Fruit fly (Drosophila melanogaster) whole organism, wandering third instar larva: ENCODE results near the gene CG44437.
A peak's percentile ranks its signal among the peaks of the same experiment; 100 is the strongest.

Source experiments
- Abd-B ChIP-seq: fragments of >200 bp; optimal IDR thresholded peaks from 2 replicates; lab custom pipeline; 2017; ENCODE audit warnings: missing biosample characterization, missing genetic modification characterization
- CG32264 ChIP-seq: fragments of 200-800 bp; sonication (Bioruptor generic); optimal IDR thresholded peaks from 2 replicates; lab custom pipeline; 2016; ENCODE audit warnings: missing biosample characterization, missing genetic modification characterization
- CG9705 ChIP-seq: fragments of 200-800 bp; sonication (Bioruptor generic); optimal IDR thresholded peaks from 2 replicates; lab custom pipeline; 2018; ENCODE audit warnings: missing biosample characterization, mild to moderate bottlenecking, missing genetic modification characterization
- CrebA ChIP-seq: fragments of 200-800 bp; sonication (Bioruptor generic); optimal IDR thresholded peaks from 2 replicates; lab custom pipeline; 2016; ENCODE audit warnings: missing biosample characterization, mild to moderate bottlenecking, missing genetic modification characterization, borderline replicate concordance
- Dfd ChIP-seq: fragments of >200 bp; optimal IDR thresholded peaks from 2 replicates; lab custom pipeline; 2017; ENCODE audit warnings: missing biosample characterization, missing genetic modification characterization
- Dif ChIP-seq: fragments of 200-275, 200-300 bp; sonication (Bioruptor generic); optimal IDR thresholded peaks from 2 replicates; lab custom pipeline; 2018; ENCODE audit warnings: missing biosample characterization, missing genetic modification characterization; ENCODE audit not compliant: partially characterized antibody
- GATAd ChIP-seq: sonication (Bioruptor generic); optimal IDR thresholded peaks from 2 replicates; lab custom pipeline; 2016; ENCODE audit warnings: missing biosample characterization, missing genetic modification characterization
- HLH106 ChIP-seq: fragments of 200-800 bp; optimal IDR thresholded peaks from 3 replicates; lab custom pipeline; 2019; ENCODE audit warnings: missing biosample characterization, mild to moderate bottlenecking, missing genetic modification characterization, moderate library complexity
- Hnf4 ChIP-seq: fragments of 200-800 bp; sonication (Bioruptor generic); optimal IDR thresholded peaks from 2 replicates; lab custom pipeline; 2016; ENCODE audit warnings: missing biosample characterization, mild to moderate bottlenecking, missing genetic modification characterization
- Hr78 ChIP-seq: fragments of >200 bp; optimal IDR thresholded peaks from 2 replicates; lab custom pipeline; 2017; ENCODE audit warnings: missing biosample characterization, missing genetic modification characterization
- Jra ChIP-seq: sonication (Bioruptor generic); optimal IDR thresholded peaks from 2 replicates; lab custom pipeline; 2016; ENCODE audit warnings: missing biosample characterization, missing genetic modification characterization
- Myc ChIP-seq: fragments of >200 bp; optimal IDR thresholded peaks from 2 replicates; lab custom pipeline; 2017
- N ChIP-seq: fragments of >200 bp; optimal IDR thresholded peaks from 2 replicates; lab custom pipeline; 2018; ENCODE audit warnings: missing biosample characterization, missing external identifiers, missing genetic modification characterization
- OdsH ChIP-seq: fragments of 200-800 bp; sonication (Bioruptor generic); optimal IDR thresholded peaks from 2 replicates; lab custom pipeline; 2016; ENCODE audit warnings: missing biosample characterization, mild to moderate bottlenecking, missing genetic modification characterization
- Rel ChIP-seq, 2 experiments: fragments of 200-800 bp; sonication (Bioruptor generic) in 1 of 2; optimal IDR thresholded peaks; 2 replicates in 1 of 2; 3 replicates in 1 of 2; lab custom pipeline; 2016 to 2019; ENCODE audit warnings: mild to moderate bottlenecking in 2 of 2, missing biosample characterization in 2 of 2, missing genetic modification characterization in 2 of 2, moderate library complexity in 1 of 2
- Sp1 ChIP-seq: fragments of 200-800 bp; sonication (Bioruptor generic); optimal IDR thresholded peaks from 3 replicates; lab custom pipeline; 2019; ENCODE audit warnings: missing biosample characterization, mild to moderate bottlenecking, missing genetic modification characterization, moderate library complexity
- Vsx2 ChIP-seq: fragments of 200-300, 225-300 bp; sonication (Bioruptor generic); optimal IDR thresholded peaks from 2 replicates; lab custom pipeline; 2018; ENCODE audit warnings: missing biosample characterization, missing genetic modification characterization; ENCODE audit not compliant: partially characterized antibody
- br ChIP-seq: fragments of 200-800 bp; sonication (Bioruptor generic); optimal IDR thresholded peaks from 2 replicates; lab custom pipeline; 2016; ENCODE audit warnings: missing biosample characterization, missing genetic modification characterization
- brk ChIP-seq: fragments of 200-800 bp; sonication (Bioruptor generic); optimal IDR thresholded peaks from 2 replicates; lab custom pipeline; 2016; ENCODE audit warnings: missing biosample characterization, mild to moderate bottlenecking, missing genetic modification characterization
- dl ChIP-seq, 2 experiments: fragments of 175-275, 200-275 bp in 1 of 2; fragments of 200-275 bp in 1 of 2; sonication (Bioruptor generic); optimal IDR thresholded peaks; lab custom pipeline; 2018; ENCODE audit warnings: mild to moderate bottlenecking in 2 of 2, missing biosample characterization in 2 of 2, missing genetic modification characterization in 2 of 2, moderate library complexity in 2 of 2; ENCODE audit not compliant: partially characterized antibody in 2 of 2, insufficient read depth in 1 of 2
- dsf ChIP-seq: sonication (Bioruptor generic); optimal IDR thresholded peaks from 2 replicates; lab custom pipeline; 2016; ENCODE audit warnings: missing biosample characterization, missing genetic modification characterization, borderline replicate concordance
- ey ChIP-seq: fragments of 200-800 bp; sonication (Bioruptor generic); optimal IDR thresholded peaks from 2 replicates; lab custom pipeline; 2016; ENCODE audit warnings: missing biosample characterization, missing genetic modification characterization
- foxo ChIP-seq, 2 experiments: fragments of 200-800 bp; sonication (Bioruptor generic); optimal IDR thresholded peaks; 2 replicates in 1 of 2; 3 replicates in 1 of 2; lab custom pipeline; 2016 to 2017; ENCODE audit warnings: missing biosample characterization in 2 of 2, missing genetic modification characterization in 2 of 2
- fru ChIP-seq: fragments of 200-800 bp; sonication (Bioruptor generic); optimal IDR thresholded peaks from 3 replicates; lab custom pipeline; 2016; ENCODE audit warnings: missing biosample characterization, mild to moderate bottlenecking, missing genetic modification characterization
- h ChIP-seq: fragments of 200-800 bp; sonication (Bioruptor generic); optimal IDR thresholded peaks from 3 replicates; lab custom pipeline; 2016; ENCODE audit warnings: missing biosample characterization, mild to moderate bottlenecking, missing genetic modification characterization
- jim ChIP-seq: fragments of 175-275, 200-325 bp; sonication (Bioruptor generic); optimal IDR thresholded peaks from 2 replicates; lab custom pipeline; 2016; ENCODE audit warnings: missing biosample characterization, mild to moderate bottlenecking, missing genetic modification characterization
- lola ChIP-seq: fragments of >200 bp; optimal IDR thresholded peaks from 2 replicates; lab custom pipeline; 2017; ENCODE audit warnings: missing biosample characterization, missing genetic modification characterization
- psq ChIP-seq: fragments of 200-800 bp; sonication (Bioruptor generic); optimal IDR thresholded peaks from 3 replicates; lab custom pipeline; 2017; ENCODE audit warnings: missing biosample characterization, mild to moderate bottlenecking, missing genetic modification characterization, moderate library complexity
- rgr ChIP-seq: fragments of 200-800 bp; sonication (Bioruptor generic); optimal IDR thresholded peaks from 3 replicates; lab custom pipeline; 2016; ENCODE audit warnings: missing biosample characterization, mild to moderate bottlenecking, missing genetic modification characterization
- sage ChIP-seq: fragments of 200-800 bp; sonication (Bioruptor generic); optimal IDR thresholded peaks from 2 replicates; lab custom pipeline; 2016; ENCODE audit warnings: missing biosample characterization, mild to moderate bottlenecking, missing genetic modification characterization
- sv ChIP-seq: fragments of 200-800 bp; sonication (Bioruptor generic); optimal IDR thresholded peaks from 3 replicates; lab custom pipeline; 2016; ENCODE audit warnings: missing biosample characterization, missing genetic modification characterization
- tai ChIP-seq: sonication (Bioruptor generic); optimal IDR thresholded peaks from 2 replicates; lab custom pipeline; 2016; ENCODE audit warnings: missing biosample characterization, missing genetic modification characterization
- usp ChIP-seq: fragments of >200 bp; optimal IDR thresholded peaks from 2 replicates; lab custom pipeline; 2017; ENCODE audit warnings: missing biosample characterization, missing genetic modification characterization

Gene CG44437

DNA sequence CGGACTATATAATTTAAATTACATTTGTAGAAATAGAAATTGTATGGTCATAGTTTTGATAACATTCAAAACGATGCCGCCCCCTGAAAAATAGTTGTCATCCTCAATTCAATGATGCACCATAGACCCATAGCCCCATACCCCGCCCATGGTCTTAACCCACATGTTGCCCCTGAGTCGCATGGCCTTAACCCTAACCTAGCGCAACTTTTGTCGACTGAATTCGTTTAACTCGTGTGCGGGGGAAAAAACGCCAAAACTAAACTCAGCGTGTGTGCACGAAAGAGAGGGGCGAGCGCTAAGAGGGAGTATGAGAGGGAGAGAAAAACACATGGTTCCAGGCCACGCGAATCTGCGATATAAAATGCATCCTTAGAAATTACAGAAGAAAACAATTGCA, 8.4 kb upstream of the CG44437 start:
- no peak for TF ChIP-seq Jra (GFP tag; lab: Kevin White, UChicago)
- no peak for TF ChIP-seq CG32264 (GFP tag; lab: Kevin White, UChicago)
- no peak for TF ChIP-seq Sp1 (GFP tag; lab: Kevin White, UChicago)
- no peak for TF ChIP-seq Dif (GFP tag; lab: Kevin White, UChicago)

DNA sequence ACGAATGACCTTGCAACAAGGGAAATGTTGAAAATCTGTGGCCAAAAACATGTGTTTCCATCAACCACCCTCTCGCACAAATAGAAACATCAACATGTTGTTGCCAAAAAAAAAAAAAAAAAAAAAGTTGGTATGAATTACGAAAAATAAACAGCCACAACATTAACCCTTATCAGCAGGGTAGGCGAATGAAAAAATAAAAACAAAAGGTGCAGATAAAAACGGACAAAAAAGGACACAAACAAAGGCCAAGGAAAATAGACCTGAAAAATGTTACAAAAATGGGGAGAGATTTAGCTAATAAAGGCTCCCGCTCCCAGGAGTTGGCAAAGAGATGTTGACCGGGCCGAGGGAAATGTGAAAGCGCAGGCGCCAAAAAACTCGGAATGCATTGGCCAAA, 7.3 kb upstream of the CG44437 start:
- TF ChIP-seq usp: no peak
- no peak for TF ChIP-seq brk (GFP tag; lab: Kevin White, UChicago)
- TF ChIP-seq Dif (GFP tag; lab: Kevin White, UChicago): no peak
- no peak for TF ChIP-seq sage (GFP tag; lab: Kevin White, UChicago)
- TF ChIP-seq rgr (GFP tag; lab: Kevin White, UChicago): no peak
- peak; percentile 53 for TF ChIP-seq Sp1 (GFP tag; lab: Kevin White, UChicago)
- no peak for TF ChIP-seq Myc (lab: Kevin White, UChicago)
- no peak for TF ChIP-seq CG9705 (GFP tag; lab: Kevin White, UChicago)
- TF ChIP-seq foxo (GFP tag; optimal IDR thresholded peaks at IDR 0.05; lab: Kevin White, UChicago): no peak

DNA sequence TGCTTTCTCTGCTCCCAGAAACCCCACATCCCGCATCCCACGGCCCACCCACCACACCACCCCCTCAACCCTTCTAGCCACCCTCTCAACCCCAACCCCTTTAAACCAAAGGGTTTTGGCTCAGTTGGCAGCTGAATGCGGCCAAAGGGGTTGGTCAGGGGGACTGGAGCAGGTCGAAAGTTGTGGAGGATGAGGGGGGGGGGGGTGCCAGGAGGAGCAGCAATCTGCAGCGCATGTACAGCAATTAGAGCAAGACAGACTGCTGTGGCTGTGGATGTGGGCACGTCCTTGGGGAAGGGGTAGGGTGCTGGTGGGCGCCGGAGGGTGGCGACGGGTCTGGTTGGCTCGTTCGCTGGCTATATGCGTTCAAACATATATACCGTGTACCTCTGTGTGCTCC, 6.5 kb upstream of the CG44437 start:
- TF ChIP-seq Dfd (GFP tag; lab: Kevin White, UChicago) (no peak), rgr (GFP tag; lab: Kevin White, UChicago) (no peak), N (no peak), h (GFP tag; lab: Kevin White, UChicago) (no peak), Hnf4 (no peak), sv (GFP tag; lab: Kevin White, UChicago) (no peak), CG32264 (GFP tag; lab: Kevin White, UChicago) (no peak), lola (no peak), CrebA (GFP tag; lab: Kevin White, UChicago) (no peak), Jra (GFP tag; lab: Kevin White, UChicago) (no peak), usp (no peak), CG9705 (GFP tag; lab: Kevin White, UChicago) (no peak), Myc (lab: Kevin White, UChicago) (no peak), dsf (no peak), OdsH (GFP tag; lab: Kevin White, UChicago) (no peak), Dif (GFP tag; lab: Kevin White, UChicago) (no peak), Rel (GFP tag; optimal IDR thresholded peaks at IDR 0.05; lab: Kevin White, UChicago) (no peak), Rel (tag; optimal IDR thresholded peaks at IDR 0.05; lab: Kevin White, UChicago) (no peak), tai (no peak), Hr78 (no peak), foxo (GFP tag; optimal IDR thresholded peaks at IDR 0.05; lab: Kevin White, UChicago) (no peak)

DNA sequence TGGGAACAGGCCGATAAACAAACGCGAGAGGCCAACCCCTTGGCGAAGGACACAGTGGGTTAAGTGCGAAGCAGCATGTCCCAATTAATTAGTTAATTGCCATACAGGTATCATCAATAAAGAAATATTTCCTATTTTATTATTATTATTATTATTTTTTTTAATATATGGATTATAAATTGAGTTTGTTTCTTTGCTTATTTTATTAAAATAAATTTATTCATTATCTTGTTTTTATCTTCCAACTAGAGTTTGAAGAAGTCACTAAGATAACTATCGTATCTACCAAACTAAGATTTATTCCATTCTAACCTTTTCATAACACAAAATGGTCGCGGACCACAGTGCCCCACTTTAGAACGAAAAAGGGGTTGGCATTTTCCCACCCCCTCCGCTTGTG, 6.0 kb upstream of the CG44437 start:
- TF ChIP-seq Hnf4 (no peak), jim (no peak), foxo (GFP tag; optimal IDR thresholded peaks at IDR 0.05; lab: Kevin White, UChicago) (no peak), GATAd (no peak), Abd-B (GFP tag; lab: Kevin White, UChicago) (no peak), Myc (lab: Kevin White, UChicago) (no peak), tai (no peak), psq (peak; percentile 6), Vsx2 (GFP tag; lab: Kevin White, UChicago) (no peak), CG9705 (GFP tag; lab: Kevin White, UChicago) (no peak), HLH106 (tag; lab: Kevin White, UChicago) (peak; percentile 17), Sp1 (GFP tag; lab: Kevin White, UChicago) (no peak), dl (GFP tag; optimal IDR thresholded peaks at IDR 0.05; lab: Kevin White, UChicago; ENCODE audit: insufficient read depth in 1 of 2, partially characterized antibody in 2 of 2) (no peak), rgr (GFP tag; lab: Kevin White, UChicago) (peak; percentile 1), sv (GFP tag; lab: Kevin White, UChicago) (no peak), N (no peak), OdsH (GFP tag; lab: Kevin White, UChicago) (no peak), dsf (no peak), Dif (GFP tag; lab: Kevin White, UChicago) (no peak), Dfd (GFP tag; lab: Kevin White, UChicago) (no peak)
- TF ChIP-seq, all 38 proteins: peak for 3

DNA sequence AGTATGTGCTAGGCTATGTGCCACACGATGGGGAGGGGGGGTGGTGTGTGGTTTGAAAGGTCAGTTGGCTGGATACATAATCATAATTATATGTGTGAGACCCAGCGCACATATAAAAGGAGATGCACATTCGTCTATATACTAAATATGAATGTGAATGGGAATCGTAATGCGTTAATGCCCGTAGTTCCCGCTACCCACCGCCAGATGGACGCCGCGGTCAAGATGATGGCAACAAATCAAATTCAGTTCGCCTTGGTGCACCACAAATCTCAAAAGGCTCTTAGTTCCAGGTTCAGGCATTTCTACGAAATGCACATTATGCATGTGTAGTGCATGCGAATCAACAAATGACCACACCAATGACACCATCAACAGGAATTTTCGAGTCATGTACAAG, 2.7 kb upstream of the CG44437 start:
- TF ChIP-seq foxo (GFP tag; optimal IDR thresholded peaks at IDR 0.05; lab: Kevin White, UChicago) (no peak), br (GFP tag; lab: Kevin White, UChicago) (no peak), dsf (no peak), jim (no peak), N (no peak), Jra (GFP tag; lab: Kevin White, UChicago) (no peak), Dfd (GFP tag; lab: Kevin White, UChicago) (no peak), psq (no peak), GATAd (no peak), Dif (GFP tag; lab: Kevin White, UChicago) (no peak), fru (GFP tag; lab: Kevin White, UChicago) (no peak), Hnf4 (no peak), Myc (lab: Kevin White, UChicago) (no peak), ey (GFP tag; lab: Kevin White, UChicago) (no peak), CG9705 (GFP tag; lab: Kevin White, UChicago) (no peak)
